Worm (Caenorhabditis elegans) whole organism, young adult: ENCODE data around the gene math-22.

Source experiments
- C06A6.2 ChIP-seq: fragments of 200-800 bp; sonication (Bioruptor generic); conservative IDR thresholded peaks from 2 replicates; pipeline ENCODE4 v1.3.6; 2022; ENCODE audit warnings: missing genetic modification characterization, missing compliant biosample characterization
- F55B11.4 ChIP-seq: sonication (generic microtip); optimal IDR thresholded peaks from 2 replicates; lab custom pipeline; 2016; ENCODE audit warnings: missing compliant biosample characterization, missing genetic modification characterization, borderline replicate concordance; ENCODE audit not compliant: insufficient read depth
- akir-1 ChIP-seq: fragments of 200-800 bp; sonication (Bioruptor generic); optimal IDR thresholded peaks from 2 replicates; lab custom pipeline; 2018; ENCODE audit warnings: mild to moderate bottlenecking, missing genetic modification characterization, moderate library complexity, missing compliant biosample characterization
- attf-6 ChIP-seq: fragments of 200-800 bp; sonication (Bioruptor generic); IDR thresholded peaks from 2 replicates; pipeline ENCODE4 v1.3.6; 2022; ENCODE audit warnings: missing genetic modification reagents, missing genetic modification characterization, missing compliant biosample characterization
- snpc-4 ChIP-seq, 5 experiments: fragments of 150-350 bp in 1 of 5; sonication (generic microtip) in 4 of 5; optimal IDR thresholded peaks; 2 replicates each; lab custom pipeline; 2014 to 2018; ENCODE audit warnings: missing genetic modification characterization in 5 of 5, missing biosample characterization in 3 of 5, antibody characterized with exemption in 2 of 5, mild to moderate bottlenecking in 2 of 5, missing compliant biosample characterization in 2 of 5, missing genotype in 2 of 5, moderate library complexity in 2 of 5, missing genetic modification reagents in 1 of 5
- unc-62 ChIP-seq: fragments of 150-350 bp; optimal IDR thresholded peaks from 2 replicates; lab custom pipeline; 2014; ENCODE audit warnings: missing biosample characterization, missing genetic modification reagents, missing genetic modification characterization

ce11 chrII:1949119-1949518 is 43.9 kb downstream of the math-22 start:
- TF ChIP-seq F55B11.4 (tag; lab: Kevin White, UChicago) = no peak
- no peak for TF ChIP-seq C06A6.2 (GFP tag; lab: Robert Waterston, UW)
- no peak for TF ChIP-seq snpc-4 (GFP tag; optimal IDR thresholded peaks at IDR 0.05; lab: Kevin White, UChicago)
- TF ChIP-seq snpc-4 (tag; optimal IDR thresholded peaks at IDR 0.05; lab: Kevin White, UChicago) = no peak
- TF ChIP-seq attf-6 (GFP tag; lab: Robert Waterston, UW) = no peak
- no peak for TF ChIP-seq akir-1 (GFP tag; lab: Kevin White, UChicago)
- no peak for TF ChIP-seq unc-62
